Fruit fly (Drosophila melanogaster) whole organism: ENCODE results near the gene Use1.

ENCODE experiments used
- CG8478 ChIP-seq: fragments of >200 bp; optimal IDR thresholded peaks from 2 replicates; lab custom pipeline; 2018; ENCODE audit warnings: inconsistent platforms
- Dll ChIP-seq: fragments of >200 bp; optimal IDR thresholded peaks from 2 replicates; lab custom pipeline; 2017
- EcR ChIP-seq, 2 experiments: fragments of >200 bp; optimal IDR thresholded peaks; 2 replicates each; lab custom pipeline; 2017; ENCODE audit warnings: missing biosample characterization in 2 of 2, missing genetic modification characterization in 2 of 2, missing genetic modification reagents in 2 of 2
- pan ChIP-seq: fragments of >200 bp; optimal IDR thresholded peaks from 2 replicates; lab custom pipeline; 2017
- psq ChIP-seq: fragments of >200 bp; optimal IDR thresholded peaks from 2 replicates; lab custom pipeline; 2017

DNA sequence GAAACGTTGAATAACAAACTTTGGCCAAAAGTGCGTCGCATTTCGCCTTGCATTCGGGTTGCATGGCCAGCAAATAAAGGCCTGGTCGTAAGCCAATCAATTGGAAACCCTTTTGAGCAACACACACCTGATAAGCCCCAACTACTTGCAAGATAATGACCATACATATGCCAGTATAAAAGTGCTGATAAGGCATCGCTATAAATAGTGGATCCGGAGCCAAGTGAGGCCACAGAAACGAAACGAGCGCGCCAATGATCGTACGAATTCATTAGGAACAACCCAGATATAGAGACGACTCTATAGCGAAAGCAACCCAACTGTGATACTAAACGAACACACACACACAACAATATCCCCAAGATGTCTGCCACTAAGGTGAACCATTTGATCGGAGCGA lies 40.3 kb downstream of the Use1 start, which contains the start of gene CG13315:
- TF ChIP-seq pan (lab: Kevin White, UChicago) (no peak), psq (lab: Kevin White, UChicago) (no peak), Dll (lab: Kevin White, UChicago) (no peak), EcR (GFP tag; optimal IDR thresholded peaks at IDR 0.05; lab: Kevin White, UChicago) (no peak), CG8478 (lab: Kevin White, UChicago) (no peak)
